Worm (Caenorhabditis elegans) whole organism, late embryonic: ENCODE measurements around the gene F41C3.2.

Source experiments
- K09A11.1 ChIP-seq: sonication (generic microtip); optimal IDR thresholded peaks from 2 replicates; lab custom pipeline; 2017; ENCODE audit warnings: antibody characterized with exemption, mild to moderate bottlenecking, missing genetic modification characterization, missing compliant biosample characterization; ENCODE audit not compliant: insufficient read depth
- T23F11.4 ChIP-seq: fragments of 200-800 bp; sonication (Bioruptor generic); optimal IDR thresholded peaks from 2 replicates; lab custom pipeline; 2018; ENCODE audit warnings: mild to moderate bottlenecking, missing genetic modification characterization, missing compliant biosample characterization
- Y22D7AL.16 ChIP-seq: sonication (generic microtip); optimal IDR thresholded peaks from 2 replicates; lab custom pipeline; 2016; ENCODE audit warnings: missing genetic modification characterization, missing compliant biosample characterization
- ceh-19 ChIP-seq: fragments of 200-800 bp; sonication (Bioruptor generic); optimal IDR thresholded peaks from 2 replicates; lab custom pipeline; 2018; ENCODE audit warnings: mild to moderate bottlenecking, missing genetic modification characterization, missing compliant biosample characterization
- fkh-10 ChIP-seq: fragments of 150-350 bp; optimal IDR thresholded peaks from 2 replicates; lab custom pipeline; 2014; ENCODE audit warnings: missing biosample characterization, missing genetic modification reagents, missing genetic modification characterization
- nfya-1 ChIP-seq: sonication (generic microtip); optimal IDR thresholded peaks from 2 replicates; lab custom pipeline; 2017; ENCODE audit warnings: missing genetic modification characterization, mild to moderate bottlenecking, missing compliant biosample characterization, antibody characterized with exemption, moderate library complexity
- sox-2 ChIP-seq: fragments of 200-800 bp; sonication (Bioruptor generic); IDR thresholded peaks from 2 replicates; pipeline ENCODE4 v1.3.6; 2022; ENCODE audit warnings: missing genetic modification reagents, missing genetic modification characterization, missing compliant biosample characterization
- sox-4 ChIP-seq: sonication (generic microtip); optimal IDR thresholded peaks from 2 replicates; lab custom pipeline; 2017; ENCODE audit warnings: mild to moderate bottlenecking, missing genetic modification characterization, inconsistent platforms, missing compliant biosample characterization
- tbx-2 ChIP-seq: sonication (generic microtip); optimal IDR thresholded peaks from 2 replicates; lab custom pipeline; 2016; ENCODE audit warnings: missing genetic modification characterization, missing compliant biosample characterization
- unc-86 ChIP-seq: sonication (generic microtip); optimal IDR thresholded peaks from 2 replicates; lab custom pipeline; 2016; ENCODE audit warnings: missing genetic modification characterization, missing compliant biosample characterization
- zip-5 ChIP-seq: sonication (generic microtip); optimal IDR thresholded peaks from 2 replicates; lab custom pipeline; 2016; ENCODE audit warnings: missing genetic modification characterization, missing compliant biosample characterization

DNA sequence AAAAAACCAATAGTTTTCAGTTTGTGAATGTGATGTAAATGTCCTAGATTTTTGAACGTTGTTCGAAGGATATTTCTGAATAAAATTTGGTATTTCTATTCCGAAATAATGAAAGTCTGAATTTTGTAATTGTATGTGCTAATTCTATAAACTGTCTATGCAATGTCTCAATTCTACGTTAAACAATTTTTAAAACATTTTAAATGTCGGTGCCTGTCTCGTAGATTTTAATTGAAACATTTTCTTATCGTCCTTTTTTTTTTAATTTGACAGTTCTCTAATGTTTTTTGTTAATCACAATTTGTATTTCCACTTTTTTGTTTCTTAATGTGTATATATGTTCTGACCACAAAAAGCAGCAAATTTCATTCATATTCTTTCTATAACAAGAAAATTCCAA lies 20.0 kb upstream of the F41C3.2 start, which contains the start of gene F41C3.7:
- TF ChIP-seq sox-4 (no peak), unc-86 (no peak), T23F11.4 (GFP tag; lab: Kevin White, UChicago) (no peak), zip-5 (tag; lab: Kevin White, UChicago) (no peak), sox-2 (no peak), tbx-2 (tag; lab: Kevin White, UChicago) (no peak), ceh-19 (GFP tag; lab: Kevin White, UChicago) (no peak), Y22D7AL.16 (tag; lab: Kevin White, UChicago) (no peak), nfya-1 (tag; lab: Kevin White, UChicago) (no peak), fkh-10 (GFP tag; lab: Kevin White, UChicago) (no peak), K09A11.1 (tag; lab: Kevin White, UChicago) (no peak)
